Fruit fly (Drosophila melanogaster) whole organism, wandering third instar larva: Measurements from ENCODE around the gene Rop.

Experiments used
- Abd-B ChIP-seq: fragments of >200 bp; optimal IDR thresholded peaks from 2 replicates; lab custom pipeline; 2017; ENCODE audit warnings: missing biosample characterization, missing genetic modification characterization
- CG32264 ChIP-seq: fragments of 200-800 bp; sonication (Bioruptor generic); optimal IDR thresholded peaks from 2 replicates; lab custom pipeline; 2016; ENCODE audit warnings: missing biosample characterization, missing genetic modification characterization
- CG9705 ChIP-seq: fragments of 200-800 bp; sonication (Bioruptor generic); optimal IDR thresholded peaks from 2 replicates; lab custom pipeline; 2018; ENCODE audit warnings: missing biosample characterization, mild to moderate bottlenecking, missing genetic modification characterization
- CrebA ChIP-seq: fragments of 200-800 bp; sonication (Bioruptor generic); optimal IDR thresholded peaks from 2 replicates; lab custom pipeline; 2016; ENCODE audit warnings: missing biosample characterization, mild to moderate bottlenecking, missing genetic modification characterization, borderline replicate concordance
- Dfd ChIP-seq: fragments of >200 bp; optimal IDR thresholded peaks from 2 replicates; lab custom pipeline; 2017; ENCODE audit warnings: missing biosample characterization, missing genetic modification characterization
- GATAd ChIP-seq: sonication (Bioruptor generic); optimal IDR thresholded peaks from 2 replicates; lab custom pipeline; 2016; ENCODE audit warnings: missing biosample characterization, missing genetic modification characterization
- HLH106 ChIP-seq: fragments of 200-800 bp; optimal IDR thresholded peaks from 3 replicates; lab custom pipeline; 2019; ENCODE audit warnings: missing biosample characterization, mild to moderate bottlenecking, missing genetic modification characterization, moderate library complexity
- Hnf4 ChIP-seq: fragments of 200-800 bp; sonication (Bioruptor generic); optimal IDR thresholded peaks from 2 replicates; lab custom pipeline; 2016; ENCODE audit warnings: missing biosample characterization, mild to moderate bottlenecking, missing genetic modification characterization
- Hr83 ChIP-seq: fragments of 200-300 bp; sonication (Bioruptor generic); optimal IDR thresholded peaks from 2 replicates; lab custom pipeline; 2016; ENCODE audit warnings: missing biosample characterization, mild to moderate bottlenecking, missing genetic modification characterization, moderate library complexity; ENCODE audit not compliant: poor library complexity, severe bottlenecking
- Jra ChIP-seq: sonication (Bioruptor generic); optimal IDR thresholded peaks from 2 replicates; lab custom pipeline; 2016; ENCODE audit warnings: missing biosample characterization, missing genetic modification characterization
- Mio ChIP-seq: sonication (Bioruptor generic); optimal IDR thresholded peaks from 2 replicates; lab custom pipeline; 2016; ENCODE audit warnings: missing biosample characterization, missing genetic modification characterization
- Myc ChIP-seq: fragments of >200 bp; optimal IDR thresholded peaks from 2 replicates; lab custom pipeline; 2017
- OdsH ChIP-seq: fragments of 200-800 bp; sonication (Bioruptor generic); optimal IDR thresholded peaks from 2 replicates; lab custom pipeline; 2016; ENCODE audit warnings: missing biosample characterization, mild to moderate bottlenecking, missing genetic modification characterization
- Rel ChIP-seq, 2 experiments: fragments of 200-800 bp; sonication (Bioruptor generic) in 1 of 2; optimal IDR thresholded peaks; 2 replicates in 1 of 2; 3 replicates in 1 of 2; lab custom pipeline; 2016 to 2019; ENCODE audit warnings: mild to moderate bottlenecking in 2 of 2, missing biosample characterization in 2 of 2, missing genetic modification characterization in 2 of 2, moderate library complexity in 1 of 2
- Sp1 ChIP-seq: fragments of 200-800 bp; sonication (Bioruptor generic); optimal IDR thresholded peaks from 3 replicates; lab custom pipeline; 2019; ENCODE audit warnings: missing biosample characterization, mild to moderate bottlenecking, missing genetic modification characterization, moderate library complexity
- Vsx2 ChIP-seq: fragments of 200-300, 225-300 bp; sonication (Bioruptor generic); optimal IDR thresholded peaks from 2 replicates; lab custom pipeline; 2018; ENCODE audit warnings: missing biosample characterization, missing genetic modification characterization; ENCODE audit not compliant: partially characterized antibody
- brk ChIP-seq: fragments of 200-800 bp; sonication (Bioruptor generic); optimal IDR thresholded peaks from 2 replicates; lab custom pipeline; 2016; ENCODE audit warnings: missing biosample characterization, mild to moderate bottlenecking, missing genetic modification characterization
- dl ChIP-seq, 2 experiments: fragments of 175-275, 200-275 bp in 1 of 2; fragments of 200-275 bp in 1 of 2; sonication (Bioruptor generic); optimal IDR thresholded peaks; lab custom pipeline; 2018; ENCODE audit warnings: mild to moderate bottlenecking in 2 of 2, missing biosample characterization in 2 of 2, missing genetic modification characterization in 2 of 2, moderate library complexity in 2 of 2; ENCODE audit not compliant: partially characterized antibody in 2 of 2, insufficient read depth in 1 of 2
- dmrt93B ChIP-seq: fragments of 200-800 bp; sonication (Bioruptor generic); optimal IDR thresholded peaks from 2 replicates; lab custom pipeline; 2018; ENCODE audit warnings: missing biosample characterization, mild to moderate bottlenecking, missing genetic modification characterization
- dsf ChIP-seq: sonication (Bioruptor generic); optimal IDR thresholded peaks from 2 replicates; lab custom pipeline; 2016; ENCODE audit warnings: missing biosample characterization, missing genetic modification characterization, borderline replicate concordance
- ey ChIP-seq: fragments of 200-800 bp; sonication (Bioruptor generic); optimal IDR thresholded peaks from 2 replicates; lab custom pipeline; 2016; ENCODE audit warnings: missing biosample characterization, missing genetic modification characterization
- foxo ChIP-seq, 2 experiments: fragments of 200-800 bp; sonication (Bioruptor generic); optimal IDR thresholded peaks; 2 replicates in 1 of 2; 3 replicates in 1 of 2; lab custom pipeline; 2016 to 2017; ENCODE audit warnings: missing biosample characterization in 2 of 2, missing genetic modification characterization in 2 of 2
- fru ChIP-seq: fragments of 200-800 bp; sonication (Bioruptor generic); optimal IDR thresholded peaks from 3 replicates; lab custom pipeline; 2016; ENCODE audit warnings: missing biosample characterization, mild to moderate bottlenecking, missing genetic modification characterization
- h ChIP-seq: fragments of 200-800 bp; sonication (Bioruptor generic); optimal IDR thresholded peaks from 3 replicates; lab custom pipeline; 2016; ENCODE audit warnings: missing biosample characterization, mild to moderate bottlenecking, missing genetic modification characterization
- jim ChIP-seq: fragments of 175-275, 200-325 bp; sonication (Bioruptor generic); optimal IDR thresholded peaks from 2 replicates; lab custom pipeline; 2016; ENCODE audit warnings: missing biosample characterization, mild to moderate bottlenecking, missing genetic modification characterization
- psq ChIP-seq: fragments of 200-800 bp; sonication (Bioruptor generic); optimal IDR thresholded peaks from 3 replicates; lab custom pipeline; 2017; ENCODE audit warnings: missing biosample characterization, mild to moderate bottlenecking, missing genetic modification characterization, moderate library complexity
- rgr ChIP-seq: fragments of 200-800 bp; sonication (Bioruptor generic); optimal IDR thresholded peaks from 3 replicates; lab custom pipeline; 2016; ENCODE audit warnings: missing biosample characterization, mild to moderate bottlenecking, missing genetic modification characterization
- sage ChIP-seq: fragments of 200-800 bp; sonication (Bioruptor generic); optimal IDR thresholded peaks from 2 replicates; lab custom pipeline; 2016; ENCODE audit warnings: missing biosample characterization, mild to moderate bottlenecking, missing genetic modification characterization
- sv ChIP-seq: fragments of 200-800 bp; sonication (Bioruptor generic); optimal IDR thresholded peaks from 3 replicates; lab custom pipeline; 2016; ENCODE audit warnings: missing biosample characterization, missing genetic modification characterization
- tai ChIP-seq: sonication (Bioruptor generic); optimal IDR thresholded peaks from 2 replicates; lab custom pipeline; 2016; ENCODE audit warnings: missing biosample characterization, missing genetic modification characterization
- woc ChIP-seq: sonication (Bioruptor generic); optimal IDR thresholded peaks from 2 replicates; lab custom pipeline; 2016; ENCODE audit warnings: missing biosample characterization, mild to moderate bottlenecking, missing genetic modification characterization

Rop gene

DNA sequence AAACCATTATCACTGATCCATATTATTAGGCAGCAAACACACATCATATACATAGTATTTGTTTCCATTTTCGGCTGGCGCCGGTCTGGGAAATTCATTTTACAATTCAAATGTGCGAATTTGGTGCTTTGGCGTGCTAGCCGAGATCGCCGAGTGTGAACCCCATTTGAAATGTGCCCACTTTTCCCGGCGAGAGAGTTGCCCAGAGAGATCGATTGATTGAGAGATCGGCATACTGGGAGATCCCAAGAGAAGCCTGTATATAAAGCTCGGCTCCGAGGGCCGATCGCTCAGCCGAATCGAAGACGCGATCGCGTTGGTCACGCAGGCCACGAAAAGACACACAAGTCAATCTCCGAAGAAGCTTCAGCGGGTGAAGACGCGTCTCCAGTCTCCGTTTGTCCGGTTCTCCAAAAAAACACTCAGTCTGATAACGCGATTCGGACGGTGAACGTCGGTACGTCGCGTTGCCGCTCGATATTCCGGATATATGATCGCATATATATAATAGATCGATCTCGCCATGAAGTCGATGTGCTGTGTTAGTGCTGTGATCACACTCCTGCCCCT is 9.7 kb upstream of the Rop start, which contains the start of gene CG1299 (continued):
- no peak for TF ChIP-seq CG9705
- no peak for TF ChIP-seq CrebA (GFP tag; lab: Kevin White, UChicago)
- no peak for TF ChIP-seq Hr83 (GFP tag; lab: Kevin White, UChicago)
- no peak for TF ChIP-seq dmrt93B (GFP tag; lab: Kevin White, UChicago)
- no peak for TF ChIP-seq sage
- TF ChIP-seq rgr: no peak
- TF ChIP-seq dsf: no peak
- no peak for TF ChIP-seq Abd-B (GFP tag; lab: Kevin White, UChicago)
- peak; percentile 24 for TF ChIP-seq fru (GFP tag; lab: Kevin White, UChicago)
- no peak for TF ChIP-seq Rel (GFP tag; optimal IDR thresholded peaks at IDR 0.05; lab: Kevin White, UChicago)
- peak; percentile 93 for TF ChIP-seq Rel (tag; optimal IDR thresholded peaks at IDR 0.05; lab: Kevin White, UChicago)
- TF ChIP-seq, all 38 proteins: peak for 8

DNA sequence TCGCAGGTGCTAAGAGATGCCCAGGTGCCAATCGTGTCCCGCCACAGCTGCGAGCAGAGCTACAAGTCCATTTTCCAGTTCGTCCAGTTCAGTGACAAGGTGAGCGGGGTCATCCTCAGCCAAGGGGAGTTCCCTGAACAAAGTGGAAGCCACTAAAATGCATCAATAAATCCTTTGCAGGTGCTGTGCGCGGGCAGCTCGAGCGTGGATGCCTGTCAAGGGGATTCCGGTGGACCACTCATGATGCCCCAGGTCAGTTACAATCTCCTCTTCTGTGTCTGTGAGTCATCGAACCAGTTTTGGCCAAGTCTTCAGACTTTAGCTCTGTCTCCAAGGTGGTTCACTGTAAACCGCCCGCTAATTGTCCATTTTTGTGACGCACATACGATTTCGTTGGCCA is 6.4 kb upstream of the Rop start:
- TF ChIP-seq Rel (GFP tag; optimal IDR thresholded peaks at IDR 0.05; lab: Kevin White, UChicago) (no peak), Rel (tag; optimal IDR thresholded peaks at IDR 0.05; lab: Kevin White, UChicago) (peak; percentile 76), Abd-B (GFP tag; lab: Kevin White, UChicago) (no peak)
- TF ChIP-seq, all 38 proteins: peak for 1

dm6 chr3L:4142064-4142463 is 3.3 kb upstream of the Rop start, which contains the start of gene CG32260:
Gene CG32260 (plus strand): TSS chr3L:4142364.
- TF ChIP-seq jim (GFP tag; lab: Kevin White, UChicago): no peak
- TF ChIP-seq OdsH (GFP tag; lab: Kevin White, UChicago): no peak
- TF ChIP-seq Vsx2 (GFP tag; lab: Kevin White, UChicago): no peak
- no peak for TF ChIP-seq HLH106
- no peak for TF ChIP-seq brk
- TF ChIP-seq Myc: no peak
- no peak for TF ChIP-seq Jra (GFP tag; lab: Kevin White, UChicago)
- TF ChIP-seq h (GFP tag; lab: Kevin White, UChicago): no peak
- TF ChIP-seq sv (GFP tag; lab: Kevin White, UChicago): no peak
- TF ChIP-seq psq (GFP tag; lab: Kevin White, UChicago): no peak
- no peak for TF ChIP-seq Mio (GFP tag; lab: Kevin White, UChicago)

DNA sequence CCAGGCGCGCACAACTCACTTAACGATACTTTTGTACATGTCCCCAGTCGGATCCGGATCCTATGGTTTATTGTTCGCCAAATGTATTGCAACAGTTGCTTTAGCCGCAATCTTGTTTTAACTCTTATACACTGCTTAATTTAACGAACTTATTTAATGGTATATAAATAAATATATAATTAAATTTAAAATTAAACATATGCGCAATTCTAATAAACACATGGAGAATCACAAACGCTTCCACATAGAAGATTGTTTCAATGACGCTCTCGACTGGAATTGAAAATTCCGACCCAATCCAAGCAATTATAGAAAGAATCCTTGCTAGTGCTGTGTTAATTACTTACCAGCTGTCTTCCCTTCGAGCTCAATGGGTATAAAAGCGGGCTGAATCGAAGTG is 2.4 kb upstream of the Rop start, which contains the start of gene Akh:
Akh (plus strand) TSS at position 301 of the 400 bp plus-strand sequence.
- no peak for TF ChIP-seq OdsH (GFP tag; lab: Kevin White, UChicago)
- no peak for TF ChIP-seq sage
- no peak for TF ChIP-seq dsf
- no peak for TF ChIP-seq GATAd (GFP tag; lab: Kevin White, UChicago)
- TF ChIP-seq Hnf4 (GFP tag; lab: Kevin White, UChicago): no peak
- TF ChIP-seq tai (GFP tag; lab: Kevin White, UChicago): no peak
- TF ChIP-seq CrebA (GFP tag; lab: Kevin White, UChicago): no peak
- no peak for TF ChIP-seq dmrt93B (GFP tag; lab: Kevin White, UChicago)
- TF ChIP-seq ey: no peak
- TF ChIP-seq Vsx2 (GFP tag; lab: Kevin White, UChicago): no peak
- TF ChIP-seq psq (GFP tag; lab: Kevin White, UChicago): no peak
- no peak for TF ChIP-seq rgr
- no peak for TF ChIP-seq Sp1
- no peak for TF ChIP-seq CG32264 (GFP tag; lab: Kevin White, UChicago)
- TF ChIP-seq h (GFP tag; lab: Kevin White, UChicago): no peak
- no peak for TF ChIP-seq dl (GFP tag; optimal IDR thresholded peaks at IDR 0.05; lab: Kevin White, UChicago; ENCODE audit: insufficient read depth in 1 of 2, partially characterized antibody in 2 of 2)
- no peak for TF ChIP-seq woc (GFP tag; lab: Kevin White, UChicago)
- TF ChIP-seq Dfd (GFP tag; lab: Kevin White, UChicago): no peak

- no peak for TF ChIP-seq psq (GFP tag; lab: Kevin White, UChicago)
- TF ChIP-seq Hnf4 (GFP tag; lab: Kevin White, UChicago): no peak
- TF ChIP-seq foxo (GFP tag; optimal IDR thresholded peaks at IDR 0.05; lab: Kevin White, UChicago): no peak
- no peak for TF ChIP-seq rgr
- TF ChIP-seq fru (GFP tag; lab: Kevin White, UChicago): no peak
- TF ChIP-seq, all 38 proteins: peak for 0
Measured at dm6 chr3L:4135857-4136256, 2.9 kb downstream of the Rop start, which contains the start of gene RfC4. Gene RfC4 (minus strand): TSS chr3L:4136038.
